Worm (Caenorhabditis elegans): ENCODE measurements around the gene C27A2.12.

Gene C27A2.12

DNA sequence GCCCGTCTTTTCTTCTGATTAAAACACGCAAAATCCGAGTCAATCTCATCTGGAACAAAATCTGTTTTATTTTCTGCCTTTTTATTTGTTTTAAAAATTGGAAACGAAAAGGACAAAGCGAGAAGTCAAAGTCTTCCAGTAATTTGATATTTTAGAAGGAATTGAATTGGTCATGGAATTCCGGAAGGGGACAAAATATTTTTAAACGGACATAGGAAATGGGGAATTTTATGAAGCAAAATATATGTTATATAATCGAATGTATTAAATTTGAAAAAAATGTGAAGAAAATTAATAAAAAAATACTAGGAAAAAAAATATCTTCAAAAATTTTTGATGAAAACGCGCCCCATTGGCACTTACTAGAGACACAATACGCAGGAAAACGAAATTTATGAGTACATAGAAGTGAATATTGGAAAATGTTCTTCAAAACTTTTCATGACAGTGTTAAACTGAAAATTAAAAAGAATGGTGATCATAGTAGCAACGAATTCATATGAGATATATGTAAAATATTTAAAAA is 17.2 kb downstream of the C27A2.12 start, which contains the start of gene F33G12.7:
Gene F33G12.7, minus strand, starts transcription at position 51 of the 526 bp plus-strand sequence.
- TF ChIP-seq tlf-1 (GFP tag; optimal IDR thresholded peaks at IDR 0.05) = no peak
- peak; percentile 16 for TF ChIP-seq lsl-1 (GFP tag; optimal IDR thresholded peaks at IDR 0.05)
- TF ChIP-seq die-1 (tag; optimal IDR thresholded peaks at IDR 0.05) = no peak
- no peak for TF ChIP-seq mel-28 (tag; optimal IDR thresholded peaks at IDR 0.05; ENCODE audit: borderline replicate concordance)
- no peak for TF ChIP-seq nfyb-1 (GFP tag; IDR thresholded peaks at IDR 0.05)
- no peak for TF ChIP-seq B0019.2 (GFP tag; conservative IDR thresholded peaks at IDR 0.05)
- TF ChIP-seq ztf-25 (GFP tag; IDR thresholded peaks at IDR 0.05) = no peak
- TF ChIP-seq C17E4.6 (GFP tag; IDR thresholded peaks at IDR 0.05) = no peak

- TF ChIP-seq ccch-3 (GFP tag; optimal IDR thresholded peaks at IDR 0.05) (no peak), F23B12.7 (tag; optimal IDR thresholded peaks at IDR 0.05; ENCODE audit: insufficient read depth) (peak; percentile 18)
Observed at ce11 chrII:5039912-5040311, 18.0 kb downstream of the C27A2.12 start, which contains the start of gene golg-2. TSS of gene golg-2 (minus strand) at chrII:5040091.

DNA sequence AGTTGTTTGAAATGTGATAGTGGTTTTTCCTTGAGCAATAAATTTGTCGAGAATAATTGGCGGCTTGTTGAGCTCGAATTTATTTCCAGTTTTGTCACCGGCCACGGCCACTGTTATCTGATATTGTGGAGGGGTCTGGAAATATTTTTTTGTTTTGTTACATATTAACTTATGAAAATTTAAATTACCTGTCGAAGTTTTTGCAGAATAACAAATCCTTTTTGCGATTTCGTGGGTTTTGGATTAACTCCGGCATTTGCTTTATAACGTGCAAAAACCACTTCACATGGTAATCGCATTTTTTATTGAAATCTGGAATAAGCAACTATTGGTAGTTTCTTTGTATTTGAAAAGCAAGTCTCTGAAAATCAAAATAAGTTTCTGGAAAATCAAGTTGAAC is 21.8 kb downstream of the C27A2.12 start, which contains the start of gene lrr-1:
Gene lrr-1, minus strand, starts transcription at position 312 of the 400 bp plus-strand sequence.
- TF ChIP-seq madf-6 (GFP tag; IDR thresholded peaks at IDR 0.05) = peak; percentile 43; the same call in 1 of the 2 replicates
- TF ChIP-seq nfyb-1 (GFP tag; IDR thresholded peaks at IDR 0.05) = no peak

DNA sequence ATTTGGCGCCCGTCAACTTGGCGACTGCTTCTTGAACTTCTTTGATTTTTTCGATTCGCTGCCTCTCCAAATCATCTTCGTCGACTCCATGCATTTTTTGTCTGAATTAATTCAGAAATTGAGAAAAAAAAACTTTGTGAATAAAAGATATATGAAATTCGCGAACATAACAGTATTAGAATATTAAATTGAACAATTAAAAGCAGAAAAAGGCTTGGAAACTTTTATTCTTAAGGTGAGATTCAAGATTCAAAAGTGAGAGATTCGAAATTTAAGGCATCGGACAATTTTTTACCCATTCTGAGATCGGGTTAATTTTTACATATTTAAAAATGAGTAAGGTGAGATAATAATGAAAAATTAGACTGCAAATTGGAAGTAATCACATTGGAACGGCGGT is 24.0 kb downstream of the C27A2.12 start, which contains the start of gene F33G12.3:
Gene F33G12.3, minus strand, starts transcription at position 101 of the 400 bp plus-strand sequence.
- no peak for TF ChIP-seq egl-44 (GFP tag; IDR thresholded peaks at IDR 0.05)
- no peak for TF ChIP-seq F57C9.4 (tag; optimal IDR thresholded peaks at IDR 0.05)
- no peak for TF ChIP-seq ccch-3 (GFP tag; optimal IDR thresholded peaks at IDR 0.05)

- no peak for TF ChIP-seq fkh-3 (tag; optimal IDR thresholded peaks at IDR 0.05)
- peak; percentile 67 for TF ChIP-seq attf-5 (GFP tag; optimal IDR thresholded peaks at IDR 0.05)
- no peak for TF ChIP-seq nhr-179 (tag; optimal IDR thresholded peaks at IDR 0.05)
- no peak for TF ChIP-seq ztf-3 (GFP tag; optimal IDR thresholded peaks at IDR 0.05)
- TF ChIP-seq nhr-80 (tag; optimal IDR thresholded peaks at IDR 0.05) = peak; percentile 24
- peak; percentile 82 for TF ChIP-seq dox-1 (GFP tag; IDR thresholded peaks at IDR 0.05)
- no peak; the same call in 1 of the 2 replicates for TF ChIP-seq Y53G8AR.9 (GFP tag; conservative IDR thresholded peaks at IDR 0.05)
- TF ChIP-seq lsl-1 (GFP tag; optimal IDR thresholded peaks at IDR 0.05) = peak; percentile 60
- TF ChIP-seq ceh-79 (tag; optimal IDR thresholded peaks at IDR 0.05) = peak; percentile 33
- no peak for TF ChIP-seq F57C9.4 (tag; optimal IDR thresholded peaks at IDR 0.05)
- TF ChIP-seq ccch-3 (GFP tag; optimal IDR thresholded peaks at IDR 0.05) = no peak
- no peak for TF ChIP-seq sea-2 (GFP tag; IDR thresholded peaks at IDR 0.05)
- peak; percentile 66 for TF ChIP-seq hmg-1.2 (GFP tag; IDR thresholded peaks at IDR 0.05)
- TF ChIP-seq B0019.2 (GFP tag; conservative IDR thresholded peaks at IDR 0.05) = 0 out of 2 replicates have a peak, but pooled peaks have one; percentile 40
- TF ChIP-seq ama-1 (optimal IDR thresholded peaks at IDR 0.05) = no peak
- TF ChIP-seq ama-1 (GFP tag; optimal IDR thresholded peaks at IDR 0.05) = peak; percentile 59 to 60
- 0 out of 2 replicates have a peak, but pooled peaks have one; percentile 14 for TF ChIP-seq ztf-28 (GFP tag; IDR thresholded peaks at IDR 0.05)
- peak; percentile 77 for TF ChIP-seq madf-6 (GFP tag; IDR thresholded peaks at IDR 0.05)
- TF ChIP-seq somi-1 (GFP tag; optimal IDR thresholded peaks at IDR 0.05) = no peak
- no peak for TF ChIP-seq nfya-2 (GFP tag; IDR thresholded peaks at IDR 0.05)
- TF ChIP-seq ekl-4 (GFP tag; IDR thresholded peaks at IDR 0.05) = peak; percentile 63; the same call in 1 of the 2 replicates
- no peak for TF ChIP-seq let-526 (GFP tag; IDR thresholded peaks at IDR 0.05)
- peak; percentile 36 for TF ChIP-seq K12H6.12 (tag; optimal IDR thresholded peaks at IDR 0.05)
- TF ChIP-seq tbx-9 (tag; optimal IDR thresholded peaks at IDR 0.05; ENCODE audit: borderline replicate concordance) = no peak
- peak; percentile 73 for TF ChIP-seq attf-6 (GFP tag; IDR thresholded peaks at IDR 0.05)
- TF ChIP-seq bed-1 (GFP tag; IDR thresholded peaks at IDR 0.05) = no peak
- TF ChIP-seq rpc-1 (optimal IDR thresholded peaks at IDR 0.05) = peak; percentile 87
- TF ChIP-seq rpc-1 (tag; optimal IDR thresholded peaks at IDR 0.05) = peak; percentile 83
- TF ChIP-seq mcd-1 (GFP tag; IDR thresholded peaks at IDR 0.05) = peak; percentile 67
- TF ChIP-seq nfyb-1 (GFP tag; IDR thresholded peaks at IDR 0.05) = peak; percentile 87
- no peak for TF ChIP-seq ztf-22 (GFP tag; optimal IDR thresholded peaks at IDR 0.05)
- TF ChIP-seq tbp1 (GFP tag; optimal IDR thresholded peaks at IDR 0.05) = peak; percentile 98
- 0 out of 2 replicates have a peak, but pooled peaks have one; percentile 13 for TF ChIP-seq C17E4.6 (GFP tag; IDR thresholded peaks at IDR 0.05)
- 0 out of 2 replicates have a peak, but pooled peaks have one; percentile 71 for TF ChIP-seq ztf-6 (GFP tag; IDR thresholded peaks at IDR 0.05)
- TF ChIP-seq F23B12.7 (tag; optimal IDR thresholded peaks at IDR 0.05; ENCODE audit: insufficient read depth) = peak; percentile 67
Observed at ce11 chrII:5032669-5033068, 25.3 kb downstream of the C27A2.12 start.
